Worm (Caenorhabditis elegans): Measurements from ENCODE around the gene F42C5.5.
A peak's percentile ranks its signal among the peaks of the same experiment; 100 is the strongest.

The F42C5.5 gene

DNA sequence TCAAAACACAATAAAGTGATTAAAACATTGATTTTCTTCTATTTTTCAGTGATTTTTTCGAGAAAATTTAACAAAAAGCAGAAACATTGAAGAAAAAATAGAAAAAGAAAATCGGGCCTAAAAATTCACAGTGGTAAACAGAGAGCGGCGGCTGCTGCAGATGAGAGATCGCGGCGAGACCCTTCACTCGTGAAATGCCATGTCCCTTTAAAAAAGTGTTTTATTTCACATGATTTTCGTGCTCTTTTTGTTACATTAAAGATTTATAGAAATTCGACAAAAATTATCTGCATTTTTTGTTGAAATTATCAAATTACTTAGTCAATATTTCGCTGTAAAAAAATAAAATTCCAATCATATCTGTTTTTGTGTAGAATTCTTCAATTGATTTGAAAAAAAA lies 19.9 kb upstream of the F42C5.5 start (continued):
- TF ChIP-seq blmp-1 (tag; optimal IDR thresholded peaks at IDR 0.05; ENCODE audit: insufficient read depth) (peak; percentile 26), unc-39 (tag; optimal IDR thresholded peaks at IDR 0.05) (no peak)

DNA sequence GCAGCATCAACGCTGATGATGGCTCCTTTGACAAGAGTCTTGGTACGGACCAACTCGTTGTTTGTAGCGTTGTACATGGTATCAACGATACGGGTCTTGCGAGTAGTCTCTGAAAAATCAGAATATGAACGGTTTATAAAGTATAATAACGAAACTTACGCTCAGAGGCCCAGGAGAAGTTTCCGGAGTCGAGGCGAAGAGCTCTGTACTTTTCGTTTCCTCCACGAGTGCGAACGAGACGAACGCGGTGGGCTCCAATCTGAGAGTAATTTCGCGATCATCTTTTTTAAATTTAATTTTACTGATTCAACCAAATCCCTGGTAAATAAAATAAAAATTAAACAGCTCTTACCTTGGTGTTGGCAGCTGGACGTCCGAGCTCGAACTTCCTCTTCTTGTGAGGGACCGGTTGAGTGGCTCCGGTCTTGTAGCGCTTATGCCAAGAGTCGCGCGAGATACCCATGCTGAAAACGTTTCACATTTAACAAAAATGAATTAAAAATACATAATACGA lies 19.4 kb upstream of the F42C5.5 start, which contains the start of gene rps-8:
Gene rps-8 (minus strand): TSS at position 464 of the 514 bp plus-strand sequence.
- TF ChIP-seq sma-3 (GFP tag; optimal IDR thresholded peaks at IDR 0.05) (no peak), ama-1 (optimal IDR thresholded peaks at IDR 0.05) (no peak), alr-1 (tag; optimal IDR thresholded peaks at IDR 0.05) (no peak), nhr-21 (tag; optimal IDR thresholded peaks at IDR 0.05) (no peak), zag-1 (tag; optimal IDR thresholded peaks at IDR 0.05) (no peak), Y55F3AM.14 (GFP tag; optimal IDR thresholded peaks at IDR 0.05) (no peak), ztf-4 (tag; optimal IDR thresholded peaks at IDR 0.05) (no peak), mbf-1 (tag; optimal IDR thresholded peaks at IDR 0.05) (no peak), nhr-25 (tag; optimal IDR thresholded peaks at IDR 0.05) (no peak), lin-39 (tag; optimal IDR thresholded peaks at IDR 0.05) (no peak), peb-1 (tag; optimal IDR thresholded peaks at IDR 0.05) (no peak), ceh-16 (tag; optimal IDR thresholded peaks at IDR 0.05) (no peak)

DNA sequence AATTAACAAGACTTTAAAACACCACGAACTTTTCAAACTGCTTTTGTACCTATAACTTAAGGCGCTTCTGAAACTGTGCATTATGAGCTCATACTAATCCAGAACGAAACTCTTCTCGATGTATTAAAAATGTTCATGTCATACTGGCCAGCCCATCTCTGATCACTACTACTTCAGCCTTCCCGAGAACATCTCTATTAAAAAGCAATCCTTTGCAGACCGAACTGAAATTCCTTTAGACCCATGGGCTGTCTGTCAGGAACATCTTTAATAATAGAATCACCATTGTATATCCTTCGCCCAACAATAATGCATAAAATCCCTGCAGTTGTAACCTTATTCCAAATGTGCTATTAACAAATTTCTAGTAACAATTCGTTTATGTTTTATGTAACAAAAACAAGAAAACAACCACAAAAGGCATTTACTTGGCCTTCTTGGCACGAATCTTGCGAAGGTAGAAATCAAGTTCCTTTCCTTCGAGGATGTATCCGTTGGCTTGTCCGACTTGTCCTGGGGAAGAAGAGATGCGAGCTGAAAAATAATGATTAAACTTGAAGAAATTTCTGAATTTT lies 18.7 kb upstream of the F42C5.5 start:
- no peak for TF ChIP-seq gmeb-1 (tag; optimal IDR thresholded peaks at IDR 0.05)
- no peak for TF ChIP-seq sma-3 (GFP tag; optimal IDR thresholded peaks at IDR 0.05)
- no peak for TF ChIP-seq ztf-11 (tag; optimal IDR thresholded peaks at IDR 0.05)
- no peak for TF ChIP-seq snpc-4 (tag; optimal IDR thresholded peaks at IDR 0.05)
- no peak for TF ChIP-seq elt-1 (tag; optimal IDR thresholded peaks at IDR 0.05)
- TF ChIP-seq unc-39 (tag; optimal IDR thresholded peaks at IDR 0.05): no peak
- TF ChIP-seq nhr-21 (tag; optimal IDR thresholded peaks at IDR 0.05): no peak
- TF ChIP-seq mdl-1 (tag; optimal IDR thresholded peaks at IDR 0.05): no peak
- no peak for TF ChIP-seq mab-5 (tag; optimal IDR thresholded peaks at IDR 0.05)

DNA sequence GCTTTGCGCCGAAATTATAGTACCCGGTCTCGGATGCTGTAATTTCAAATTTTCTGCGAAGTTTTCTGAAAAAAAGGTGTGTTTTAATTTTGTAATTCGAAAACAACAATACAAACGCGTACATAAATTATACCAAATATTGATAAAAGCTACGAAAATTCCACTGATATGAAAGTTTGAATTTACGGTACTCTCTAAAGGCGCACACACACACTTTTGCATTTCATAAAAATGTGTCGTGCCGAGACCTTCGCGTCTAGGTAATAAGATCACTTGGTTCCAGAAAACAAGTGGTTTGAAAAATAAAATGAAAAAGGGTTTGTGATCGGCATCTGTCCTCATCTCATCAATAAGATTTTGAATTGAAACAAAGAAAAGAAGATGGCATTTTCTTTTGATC lies 16.8 kb upstream of the F42C5.5 start:
- TF ChIP-seq mdl-1 (tag; optimal IDR thresholded peaks at IDR 0.05) (no peak), nhr-77 (tag; optimal IDR thresholded peaks at IDR 0.05) (no peak), nhr-25 (tag; optimal IDR thresholded peaks at IDR 0.05) (no peak)

DNA sequence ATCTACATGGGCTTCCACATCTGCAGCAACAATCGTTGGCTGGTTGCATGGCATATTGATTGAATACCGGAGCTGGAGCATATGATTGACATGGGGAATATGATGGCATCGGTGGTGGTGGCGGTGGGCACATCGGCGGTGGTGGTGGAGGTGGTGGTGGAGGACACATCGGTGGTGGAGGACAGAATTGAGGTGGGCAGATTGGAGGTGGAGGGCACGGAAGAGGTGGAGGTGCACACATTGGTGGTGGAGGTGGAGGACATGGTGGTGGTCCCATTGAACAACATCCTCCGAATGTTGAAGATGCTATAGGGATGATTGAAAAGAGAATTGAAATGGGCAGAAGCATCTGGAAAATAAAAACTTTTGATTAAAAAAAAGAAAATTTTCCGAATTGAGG lies 16.4 kb upstream of the F42C5.5 start, which contains the start of gene grl-4:
Gene grl-4 (minus strand): TSS at position 351 of the 400 bp plus-strand sequence.
- TF ChIP-seq Y55F3AM.14 (GFP tag; optimal IDR thresholded peaks at IDR 0.05) (peak; percentile 3), egl-27 (tag; optimal IDR thresholded peaks at IDR 0.05) (no peak)

DNA sequence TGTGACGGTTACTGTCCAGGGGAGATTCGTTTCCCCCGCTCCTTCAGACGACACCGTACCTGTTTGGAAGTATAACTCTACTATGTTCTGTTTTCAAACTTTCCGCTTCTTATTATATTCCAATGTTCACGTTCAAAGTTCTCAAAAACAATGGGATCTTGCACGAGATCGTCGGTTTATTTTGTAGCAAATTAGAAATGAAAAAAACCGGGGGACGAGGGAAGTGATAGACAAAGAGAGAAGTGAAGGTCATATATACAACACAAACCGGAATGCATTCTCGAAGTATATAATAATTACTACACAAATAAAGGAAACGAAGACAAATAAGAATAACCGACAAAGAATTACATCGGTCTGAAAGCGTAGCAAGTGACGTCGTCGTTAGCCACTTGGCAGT lies 15.7 kb upstream of the F42C5.5 start:
- no peak for TF ChIP-seq unc-55 (GFP tag; optimal IDR thresholded peaks at IDR 0.05)
- peak; percentile 19 for TF ChIP-seq crh-2 (tag; optimal IDR thresholded peaks at IDR 0.05)
- peak; percentile 65 for TF ChIP-seq nhr-25 (tag; optimal IDR thresholded peaks at IDR 0.05)

DNA sequence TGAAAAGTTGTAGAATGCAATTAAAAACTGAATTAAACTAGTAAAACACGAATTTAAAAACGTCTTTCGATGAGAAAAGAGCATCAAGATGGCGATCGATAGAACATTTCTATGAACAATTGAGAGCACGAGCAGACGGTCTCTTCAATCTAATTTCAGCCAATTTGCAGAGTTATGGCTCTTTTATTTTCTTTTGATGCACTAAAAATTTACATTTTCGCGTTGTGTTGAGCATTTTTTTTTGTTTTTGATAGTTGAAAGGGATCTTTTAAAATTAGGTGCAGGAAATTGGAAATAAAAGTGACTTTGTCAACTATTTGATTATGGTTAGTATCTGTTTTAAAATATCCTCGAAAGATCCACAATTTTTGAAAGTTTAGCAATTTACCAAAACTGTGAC lies 15.0 kb upstream of the F42C5.5 start, which contains the start of gene F42C5.6:
Gene F42C5.6 (minus strand): TSS at position 101 of the 400 bp plus-strand sequence.
- TF ChIP-seq lin-11 (tag; optimal IDR thresholded peaks at IDR 0.05) (no peak), crh-2 (tag; optimal IDR thresholded peaks at IDR 0.05) (no peak), lin-13 (GFP tag; optimal IDR thresholded peaks at IDR 0.05) (no peak), ceh-82 (tag; optimal IDR thresholded peaks at IDR 0.05) (no peak), blmp-1 (tag; optimal IDR thresholded peaks at IDR 0.05; ENCODE audit: insufficient read depth) (no peak), fos-1 (tag; optimal IDR thresholded peaks at IDR 0.05) (no peak), sem-4 (tag; optimal IDR thresholded peaks at IDR 0.05) (no peak), elt-1 (tag; optimal IDR thresholded peaks at IDR 0.05) (no peak), ceh-16 (tag; optimal IDR thresholded peaks at IDR 0.05) (no peak), ztf-11 (tag; optimal IDR thresholded peaks at IDR 0.05) (no peak), sma-9 (GFP tag; optimal IDR thresholded peaks at IDR 0.05) (no peak), sma-9 (tag; optimal IDR thresholded peaks at IDR 0.05) (no peak), nhr-129 (tag; optimal IDR thresholded peaks at IDR 0.05) (no peak), F13H6.1 (tag; optimal IDR thresholded peaks at IDR 0.05) (no peak), Y55F3AM.14 (GFP tag; optimal IDR thresholded peaks at IDR 0.05) (no peak), lin-39 (tag; optimal IDR thresholded peaks at IDR 0.05) (no peak), sma-3 (GFP tag; optimal IDR thresholded peaks at IDR 0.05) (no peak), ama-1 (optimal IDR thresholded peaks at IDR 0.05) (no peak), nhr-12 (tag; optimal IDR thresholded peaks at IDR 0.05) (no peak)
